Worm (Caenorhabditis elegans) whole organism, mixed stage, embryonic: ENCODE measurements around the gene W02H3.1.

Experiments
- blmp-1 ChIP-seq: fragments of 150-350 bp; optimal IDR thresholded peaks from 2 replicates; lab custom pipeline; 2014; ENCODE audit warnings: missing biosample characterization, missing genetic modification characterization
- ceh-39 ChIP-seq: fragments of 150-350 bp; optimal IDR thresholded peaks from 2 replicates; lab custom pipeline; 2014; ENCODE audit warnings: missing biosample characterization, missing genetic modification characterization
- ceh-83 ChIP-seq: fragments of 200-800 bp; sonication (Bioruptor generic); optimal IDR thresholded peaks from 2 replicates; lab custom pipeline; 2018; ENCODE audit warnings: mild to moderate bottlenecking, missing genetic modification characterization, missing compliant biosample characterization
- cnd-1 ChIP-seq: fragments of 200-800 bp; sonication (Bioruptor generic); optimal IDR thresholded peaks from 2 replicates; lab custom pipeline; 2018; ENCODE audit warnings: mild to moderate bottlenecking, missing genetic modification characterization, missing compliant biosample characterization
- drap-1 ChIP-seq: fragments of 200-800 bp; sonication (Bioruptor generic); optimal IDR thresholded peaks from 3 replicates; lab custom pipeline; 2018; ENCODE audit warnings: mild to moderate bottlenecking, missing genetic modification characterization, missing compliant biosample characterization
- flh-1 ChIP-seq: fragments of 200-800 bp; sonication (Bioruptor generic); optimal IDR thresholded peaks from 2 replicates; lab custom pipeline; 2018; ENCODE audit warnings: mild to moderate bottlenecking, missing genetic modification characterization, moderate library complexity, missing compliant biosample characterization
- hlh-1 ChIP-seq: fragments of 150-350 bp; optimal IDR thresholded peaks from 2 replicates; lab custom pipeline; 2014; ENCODE audit warnings: missing biosample characterization, missing genetic modification reagents, missing genetic modification characterization
- lin-13 ChIP-seq: fragments of 150-350 bp; optimal IDR thresholded peaks from 2 replicates; lab custom pipeline; 2014; ENCODE audit warnings: missing biosample characterization, missing genetic modification characterization
- lin-32 ChIP-seq: fragments of 200-800 bp; sonication (Bioruptor generic); optimal IDR thresholded peaks from 2 replicates; lab custom pipeline; 2018; ENCODE audit warnings: mild to moderate bottlenecking, missing genetic modification characterization, missing compliant biosample characterization
- lsy-2 ChIP-seq: fragments of 150-350 bp; optimal IDR thresholded peaks from 2 replicates; lab custom pipeline; 2014; ENCODE audit warnings: missing biosample characterization, missing genetic modification characterization
- mls-2 ChIP-seq: sonication (generic microtip); optimal IDR thresholded peaks from 2 replicates; lab custom pipeline; 2016; ENCODE audit warnings: mild to moderate bottlenecking, missing genetic modification characterization, moderate library complexity, missing compliant biosample characterization
- snpc-4 ChIP-seq: fragments of 150-350 bp; optimal IDR thresholded peaks from 2 replicates; lab custom pipeline; 2014; ENCODE audit warnings: missing biosample characterization, missing genetic modification characterization
- tbx-8 ChIP-seq: fragments of 200-800 bp; sonication (Bioruptor generic); optimal IDR thresholded peaks from 2 replicates; lab custom pipeline; 2018; ENCODE audit warnings: mild to moderate bottlenecking, missing genetic modification characterization, moderate library complexity, missing compliant biosample characterization
- unc-120 ChIP-seq: sonication (generic microtip); optimal IDR thresholded peaks from 2 replicates; lab custom pipeline; 2017; ENCODE audit warnings: missing genetic modification characterization, missing compliant biosample characterization; ENCODE audit not compliant: poor library complexity, severe bottlenecking
- unc-62 ChIP-seq: fragments of 150-350 bp; optimal IDR thresholded peaks from 2 replicates; lab custom pipeline; 2014; ENCODE audit warnings: missing biosample characterization, missing genetic modification reagents, missing genetic modification characterization
- zip-8 ChIP-seq: fragments of 150-350 bp; optimal IDR thresholded peaks from 2 replicates; lab custom pipeline; 2014; ENCODE audit warnings: missing biosample characterization, missing genetic modification characterization
- ztf-11 ChIP-seq: fragments of 150-350 bp; optimal IDR thresholded peaks from 2 replicates; lab custom pipeline; 2014; ENCODE audit warnings: missing biosample characterization, missing genetic modification characterization

W02H3.1 gene

ce11 chrX:11053615-11054014, 51.6 kb downstream of the W02H3.1 start, which contains the start of gene C09F12.2:
TSS of gene C09F12.2 (plus strand) at chrX:11053915.
- no peak for TF ChIP-seq ceh-39 (tag; lab: Kevin White, UChicago)
- no peak for TF ChIP-seq ztf-11 (tag; lab: Kevin White, UChicago)
- TF ChIP-seq lin-32 (GFP tag; lab: Kevin White, UChicago), result no peak
- no peak for TF ChIP-seq blmp-1 (tag; lab: Kevin White, UChicago)
- TF ChIP-seq zip-8 (tag; lab: Kevin White, UChicago), result no peak
- TF ChIP-seq lsy-2 (tag; lab: Kevin White, UChicago), result no peak
- no peak for TF ChIP-seq hlh-1 (tag; lab: Kevin White, UChicago)
- TF ChIP-seq drap-1, result no peak
- no peak for TF ChIP-seq unc-120 (tag; lab: Kevin White, UChicago)
- no peak for TF ChIP-seq lin-13 (tag; lab: Kevin White, UChicago)
- no peak for TF ChIP-seq ceh-83 (GFP tag; lab: Kevin White, UChicago)
- no peak for TF ChIP-seq tbx-8 (GFP tag; lab: Kevin White, UChicago)
- no peak for TF ChIP-seq snpc-4 (tag; lab: Kevin White, UChicago)
- TF ChIP-seq mls-2 (tag; lab: Kevin White, UChicago), result no peak
- TF ChIP-seq flh-1 (GFP tag; lab: Kevin White, UChicago), result no peak
- no peak for TF ChIP-seq cnd-1 (tag; lab: Kevin White, UChicago)
- TF ChIP-seq unc-62 (GFP tag; lab: Kevin White, UChicago), result no peak
- TF ChIP-seq, all 35 proteins: peak for 0
